Fruit fly (Drosophila melanogaster): ENCODE data around the gene CG3225.

CG3225 gene

DNA sequence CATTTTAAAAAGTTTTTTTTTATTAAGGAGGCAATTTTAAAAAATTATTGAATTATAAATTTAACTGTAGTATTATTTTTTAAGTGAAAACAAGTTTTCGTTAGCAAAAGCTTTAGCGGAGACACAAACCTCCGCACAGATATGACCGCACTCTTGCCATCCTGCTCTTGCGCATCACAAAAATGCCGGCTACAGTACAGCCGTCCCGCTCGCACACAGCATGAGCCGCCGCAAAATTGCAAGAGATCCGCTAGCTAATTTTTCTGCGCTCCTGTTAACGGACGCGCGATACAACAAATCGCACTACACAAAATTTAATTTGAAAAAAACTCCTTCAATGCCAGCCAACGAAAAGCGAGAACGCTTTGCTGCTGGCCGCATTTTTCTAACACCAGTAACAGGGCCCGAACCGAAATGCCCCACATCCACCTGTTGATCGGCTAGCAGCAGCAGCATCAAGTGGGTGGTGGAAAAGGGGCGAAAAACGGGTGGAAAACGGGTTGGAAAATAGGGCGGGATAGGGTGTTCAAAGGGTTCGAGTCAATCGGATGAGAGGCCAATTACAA, 7.9 kb downstream of the CG3225 start (continued):
- no peak for TF ChIP-seq Ravus (GFP tag; IDR thresholded peaks at IDR 0.05)
- TF ChIP-seq CkIIα-i1 (GFP tag; IDR thresholded peaks at IDR 0.05): no peak
- TF ChIP-seq D19B (GFP tag; optimal IDR thresholded peaks at IDR 0.05): no peak
- TF ChIP-seq CG6791 (GFP tag; IDR thresholded peaks at IDR 0.05; ENCODE audit: partially characterized antibody): peak; percentile 68
- peak; percentile 42; the same call in 1 of the 2 replicates for TF ChIP-seq GATAe (GFP tag; conservative IDR thresholded peaks at IDR 0.05)
- TF ChIP-seq trh (GFP tag; optimal IDR thresholded peaks at IDR 0.05): no peak
- TF ChIP-seq CG17612 (GFP tag; IDR thresholded peaks at IDR 0.05): no peak
- TF ChIP-seq CG17328 (GFP tag; IDR thresholded peaks at IDR 0.05): 0 out of 2 replicates have a peak, but pooled peaks have one; percentile 27
- peak; percentile 63 for TF ChIP-seq CG13424 (tag; optimal IDR thresholded peaks at IDR 0.05)
- peak; percentile 44; the same call in 1 of the 2 replicates for TF ChIP-seq sens-2 (GFP tag; IDR thresholded peaks at IDR 0.05)
- peak; percentile 66; the same call in 1 of the 2 replicates for TF ChIP-seq rib (GFP tag; IDR thresholded peaks at IDR 0.05)
- peak; percentile 70 for TF ChIP-seq CHES-1-like (GFP tag; optimal IDR thresholded peaks at IDR 0.05)
- TF ChIP-seq prd (optimal IDR thresholded peaks at IDR 0.05): no peak
- peak; percentile 26; the same call in 1 of the 3 replicates for TF ChIP-seq prd (GFP tag; IDR thresholded peaks at IDR 0.05)
- peak; percentile 24 for TF ChIP-seq twi (tag; optimal IDR thresholded peaks at IDR 0.05)
- peak; percentile 100 for TF ChIP-seq CG10321 (GFP tag; IDR thresholded peaks at IDR 0.05)
- TF ChIP-seq CG6689 (GFP tag; IDR thresholded peaks at IDR 0.05): peak; percentile 14; the same call in 1 of the 2 replicates
- TF ChIP-seq Stat92E (GFP tag; optimal IDR thresholded peaks at IDR 0.05): peak in 1 of 3 experiments; percentile 91
- TF ChIP-seq dysf (GFP tag; IDR thresholded peaks at IDR 0.05): peak; percentile 49; the same call in 1 of the 3 replicates
- TF ChIP-seq croc (GFP tag; conservative IDR thresholded peaks at IDR 0.05): no peak
- no peak for TF ChIP-seq CG11456 (GFP tag; IDR thresholded peaks at IDR 0.05)
- TF ChIP-seq mam (GFP tag; optimal IDR thresholded peaks at IDR 0.05): no peak
- no peak for TF ChIP-seq tio (GFP tag; optimal IDR thresholded peaks at IDR 0.05)
- TF ChIP-seq fd3F (GFP tag; optimal IDR thresholded peaks at IDR 0.05): peak; percentile 14
- no peak for TF ChIP-seq Fer2 (tag; optimal IDR thresholded peaks at IDR 0.05)
- peak; percentile 74 for TF ChIP-seq stwl (tag; optimal IDR thresholded peaks at IDR 0.05)
- TF ChIP-seq gem (tag; optimal IDR thresholded peaks at IDR 0.05): peak; percentile 69
- TF ChIP-seq CG17361 (GFP tag; IDR thresholded peaks at IDR 0.05): no peak
- TF ChIP-seq ken (GFP tag; IDR thresholded peaks at IDR 0.05): no peak
- peak; percentile 56 for TF ChIP-seq vfl (GFP tag; optimal IDR thresholded peaks at IDR 0.05)
- peak; percentile 98 for TF ChIP-seq Nf-YC (tag; optimal IDR thresholded peaks at IDR 0.05)
- peak; percentile 28 for TF ChIP-seq trem (tag; optimal IDR thresholded peaks at IDR 0.05)
- TF ChIP-seq tx (GFP tag; optimal IDR thresholded peaks at IDR 0.05): no peak
- peak; percentile 35 for TF ChIP-seq CG1602 (GFP tag; optimal IDR thresholded peaks at IDR 0.05)
- TF ChIP-seq CG8924 (tag; optimal IDR thresholded peaks at IDR 0.05): peak; percentile 63
- no peak for TF ChIP-seq Oaz (GFP tag; IDR thresholded peaks at IDR 0.05)
- TF ChIP-seq Sry-β (GFP tag; optimal IDR thresholded peaks at IDR 0.05): no peak
- TF ChIP-seq CG3163 (GFP tag; optimal IDR thresholded peaks at IDR 0.05): no peak
- no peak for TF ChIP-seq fu2 (GFP tag; optimal IDR thresholded peaks at IDR 0.05)
- TF ChIP-seq HLH3B (GFP tag; IDR thresholded peaks at IDR 0.05): no peak
- peak; percentile 71; the same call in 1 of the 2 replicates for TF ChIP-seq chm (GFP tag; IDR thresholded peaks at IDR 0.05)
- peak in 1 of 2 experiments; percentile 33 for TF ChIP-seq Pdp1 (GFP tag; optimal IDR thresholded peaks at IDR 0.05)
- no peak for TF ChIP-seq CG14050 (GFP tag; IDR thresholded peaks at IDR 0.05)
- TF ChIP-seq CG6813 (GFP tag; optimal IDR thresholded peaks at IDR 0.05): peak; percentile 13
- TF ChIP-seq cwo (GFP tag; optimal IDR thresholded peaks at IDR 0.05): no peak
- no peak for TF ChIP-seq CG31365 (tag; optimal IDR thresholded peaks at IDR 0.05)
- peak; percentile 60; the same call in 1 of the 2 replicates for TF ChIP-seq vvl (GFP tag; IDR thresholded peaks at IDR 0.05)
- TF ChIP-seq CG9727 (GFP tag; optimal IDR thresholded peaks at IDR 0.05): peak; percentile 25
- peak; percentile 36; the same call in 1 of the 2 replicates for TF ChIP-seq ara (GFP tag; IDR thresholded peaks at IDR 0.05)
- TF ChIP-seq CG32532 (GFP tag; IDR thresholded peaks at IDR 0.05): peak; percentile 41; the same call in 1 of the 2 replicates

Data from whole organism, embryonic.